Fruit fly (Drosophila melanogaster): ENCODE results near the gene TwdlG.

- no peak for TF ChIP-seq pan (optimal IDR thresholded peaks at IDR 0.05)
- no peak for TF ChIP-seq EcR (GFP tag; optimal IDR thresholded peaks at IDR 0.05)
- no peak for TF ChIP-seq Dll (optimal IDR thresholded peaks at IDR 0.05)
These were observed 21.9 kb downstream of the TwdlG start, which contains the start of gene DhpD for dm6 chr3R:4229137-4229764.

All from whole organism.